Fruit fly (Drosophila melanogaster) whole organism, pupa: ENCODE results near the gene Sidpn.
A peak's percentile ranks its signal among the peaks of the same experiment; 100 is the strongest.

Source experiments
- CG10348 ChIP-seq: fragments of 200-800 bp; sonication (Bioruptor generic); IDR thresholded peaks from 2 replicates; pipeline ENCODE4 v1.3.6; 2022; ENCODE audit warnings: missing biosample characterization, missing genetic modification characterization
- CG13204 ChIP-seq: fragments of 200-800 bp; sonication (Bioruptor generic); optimal IDR thresholded peaks from 2 replicates; lab custom pipeline; 2018; ENCODE audit warnings: missing biosample characterization, mild to moderate bottlenecking, missing genetic modification characterization, moderate library complexity
- CG34367 ChIP-seq: fragments of 200-800 bp; sonication (Bioruptor generic); optimal IDR thresholded peaks from 2 replicates; lab custom pipeline; 2018; ENCODE audit warnings: missing biosample characterization, mild to moderate bottlenecking, missing genetic modification characterization
- CG4496 ChIP-seq: fragments of 200-800 bp; sonication (Bioruptor generic); IDR thresholded peaks from 3 replicates; pipeline ENCODE4 v1.3.6; 2022; ENCODE audit warnings: missing biosample characterization, missing genetic modification characterization
- CG8301 ChIP-seq: fragments of 200-800 bp; sonication (Bioruptor generic); optimal IDR thresholded peaks from 2 replicates; lab custom pipeline; 2018; ENCODE audit warnings: missing biosample characterization, mild to moderate bottlenecking, missing genetic modification characterization
- Pif1B ChIP-seq: fragments of 200-800 bp; sonication (Bioruptor generic); optimal IDR thresholded peaks from 3 replicates; lab custom pipeline; 2016; ENCODE audit warnings: missing biosample characterization, missing genetic modification characterization
- rn ChIP-seq: fragments of 200-800 bp; sonication (Bioruptor generic); IDR thresholded peaks from 2 replicates; pipeline ENCODE4 v1.3.6; 2022; ENCODE audit warnings: missing biosample characterization, missing genetic modification characterization

- peak; percentile 39 for TF ChIP-seq CG34367 (tag; lab: Kevin White, UChicago)
- TF ChIP-seq CG10348 (GFP tag; lab: Robert Waterston, UW), result no peak
- peak; percentile 40; the same call in 1 of the 3 replicates for TF ChIP-seq CG4496 (GFP tag; lab: Robert Waterston, UW)
- TF ChIP-seq CG13204 (GFP tag; lab: Kevin White, UChicago), result no peak
- TF ChIP-seq CG8301, result peak; percentile 35
- no peak for TF ChIP-seq rn (GFP tag; lab: Robert Waterston, UW)
- TF ChIP-seq Pif1B (GFP tag; lab: Kevin White, UChicago), result peak; percentile 4
Measured at dm6 chr2L:19014032-19014880, 13.3 kb upstream of the Sidpn start.
